Worm (Caenorhabditis elegans) whole organism, L3 larva: ENCODE data around the gene F56D5.6.

ENCODE experiments used
- R02D3.7 ChIP-seq: fragments of 150-350 bp; optimal IDR thresholded peaks from 2 replicates; lab custom pipeline; 2014; ENCODE audit warnings: missing biosample characterization, missing genetic modification characterization
- egl-5 ChIP-seq: fragments of 150-350 bp; optimal IDR thresholded peaks from 2 replicates; lab custom pipeline; 2017; ENCODE audit warnings: missing biosample characterization, missing genetic modification reagents, missing genetic modification characterization, inconsistent platforms
- mml-1 ChIP-seq: fragments of 150-350 bp; sonication (generic microtip); optimal IDR thresholded peaks from 3 replicates; lab custom pipeline; 2014; ENCODE audit warnings: missing biosample characterization, missing genetic modification characterization
- nhr-12 ChIP-seq: fragments of 150-350 bp; optimal IDR thresholded peaks from 2 replicates; lab custom pipeline; 2014; ENCODE audit warnings: missing biosample characterization, missing genetic modification characterization
- nhr-76 ChIP-seq: fragments of 150-350 bp; sonication (generic microtip); optimal IDR thresholded peaks from 5 replicates; lab custom pipeline; 2014; ENCODE audit warnings: missing biosample characterization, missing genetic modification characterization
- nhr-77 ChIP-seq: fragments of 150-350 bp; optimal IDR thresholded peaks from 2 replicates; lab custom pipeline; 2014; ENCODE audit warnings: missing biosample characterization, missing genetic modification characterization
- pqm-1 ChIP-seq: fragments of 150-350 bp; optimal IDR thresholded peaks from 2 replicates; lab custom pipeline; 2017; ENCODE audit warnings: missing biosample characterization, missing genetic modification characterization, inconsistent platforms
- sea-2 ChIP-seq: fragments of 150-350 bp; sonication (generic microtip); optimal IDR thresholded peaks from 4 replicates; lab custom pipeline; 2014; ENCODE audit warnings: missing biosample characterization, missing genetic modification reagents, missing genetic modification characterization
- skn-1 ChIP-seq: fragments of 150-350 bp; optimal IDR thresholded peaks from 2 replicates; lab custom pipeline; 2014; ENCODE audit warnings: missing biosample characterization, missing genetic modification characterization
- snpc-4 ChIP-seq: fragments of 150-350 bp; optimal IDR thresholded peaks from 2 replicates; lab custom pipeline; 2014; ENCODE audit warnings: missing biosample characterization, missing genetic modification characterization
- unc-39 ChIP-seq: sonication (generic microtip); optimal IDR thresholded peaks from 4 replicates; lab custom pipeline; 2017; ENCODE audit warnings: missing biosample characterization, missing genetic modification characterization
- unc-62 ChIP-seq: fragments of 150-350 bp; sonication (generic microtip); optimal IDR thresholded peaks from 4 replicates; lab custom pipeline; 2014; ENCODE audit warnings: missing biosample characterization, missing genetic modification reagents, missing genetic modification characterization
- ztf-11 ChIP-seq: fragments of 150-350 bp; optimal IDR thresholded peaks from 2 replicates; lab custom pipeline; 2014; ENCODE audit warnings: missing biosample characterization, missing genetic modification characterization
- ztf-4 ChIP-seq: fragments of 150-350 bp; optimal IDR thresholded peaks from 2 replicates; lab custom pipeline; 2014; ENCODE audit warnings: missing biosample characterization, missing genetic modification characterization

- TF ChIP-seq R02D3.7 (tag; lab: Kevin White, UChicago), result no peak
- no peak for TF ChIP-seq nhr-76
- no peak for TF ChIP-seq unc-62 (GFP tag; lab: Kevin White, UChicago)
- no peak for TF ChIP-seq mml-1 (tag; lab: Kevin White, UChicago)
- no peak for TF ChIP-seq ztf-11
- no peak for TF ChIP-seq skn-1 (tag; lab: Kevin White, UChicago)
- TF ChIP-seq pqm-1 (tag; lab: Kevin White, UChicago), result no peak
- TF ChIP-seq unc-39 (tag; lab: Kevin White, UChicago), result no peak
- no peak for TF ChIP-seq sea-2
- TF ChIP-seq nhr-77 (tag; lab: Kevin White, UChicago), result no peak
- TF ChIP-seq nhr-12 (tag; lab: Kevin White, UChicago), result no peak
- TF ChIP-seq snpc-4 (tag; lab: Kevin White, UChicago), result no peak
- no peak for TF ChIP-seq ztf-4 (tag; lab: Kevin White, UChicago)
- TF ChIP-seq egl-5 (tag; lab: Kevin White, UChicago), result no peak
Observed at ce11 chrIV:9423095-9423494, 21.4 kb downstream of the F56D5.6 start, which contains the start of gene srxa-2.
